Fruit fly (Drosophila melanogaster): ENCODE results near the gene fal.

DNA sequence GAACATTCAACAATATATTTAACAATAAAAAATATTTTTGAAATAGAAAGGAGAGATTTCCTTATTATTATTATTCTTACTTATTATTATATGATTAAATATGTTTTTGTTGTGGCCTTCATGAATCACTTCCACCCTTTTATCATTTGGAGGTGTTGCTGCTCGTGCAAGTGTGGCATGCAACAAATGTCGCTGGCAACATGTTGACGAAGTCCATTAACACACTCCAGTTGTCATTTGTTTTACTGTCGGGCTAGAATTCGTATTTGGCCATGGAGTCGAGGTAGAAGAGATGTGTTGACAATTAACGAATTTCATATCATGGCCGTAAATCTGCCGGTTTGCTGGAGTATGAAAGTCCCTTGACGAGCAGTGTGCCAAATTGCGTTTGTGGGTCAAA lies 32.9 kb downstream of the fal start:
- TF ChIP-seq CG9948 (tag; optimal IDR thresholded peaks at IDR 0.05) (no peak), CG12605 (GFP tag; IDR thresholded peaks at IDR 0.05) (no peak), CG8301 (tag; optimal IDR thresholded peaks at IDR 0.05) (no peak), rn (GFP tag; IDR thresholded peaks at IDR 0.05) (no peak)

Data from whole organism, pupa.